Worm (Caenorhabditis elegans): ENCODE results near the gene acsd-1.

The acsd-1 gene

DNA sequence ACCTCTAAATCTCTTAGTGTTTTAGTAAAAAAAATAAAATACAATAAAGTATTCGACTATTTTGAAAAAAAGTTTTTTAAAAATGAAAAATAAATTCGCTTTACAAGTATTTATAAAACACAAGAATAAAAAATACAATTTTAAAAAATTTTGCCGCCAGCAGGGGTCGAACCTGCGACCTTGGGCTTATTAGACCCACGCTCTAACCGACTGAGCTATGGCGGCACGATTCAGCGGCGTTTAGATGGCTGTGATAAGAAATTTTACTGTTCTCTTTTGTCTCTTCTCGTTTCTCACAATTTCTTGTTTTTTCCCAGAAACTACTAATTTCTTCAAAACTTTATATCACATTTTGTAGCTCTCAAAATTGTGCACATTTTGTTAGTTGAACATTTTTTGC lies 46.9 kb downstream of the acsd-1 start:
- no peak for TF ChIP-seq ztf-29 (GFP tag; IDR thresholded peaks at IDR 0.05)

DNA sequence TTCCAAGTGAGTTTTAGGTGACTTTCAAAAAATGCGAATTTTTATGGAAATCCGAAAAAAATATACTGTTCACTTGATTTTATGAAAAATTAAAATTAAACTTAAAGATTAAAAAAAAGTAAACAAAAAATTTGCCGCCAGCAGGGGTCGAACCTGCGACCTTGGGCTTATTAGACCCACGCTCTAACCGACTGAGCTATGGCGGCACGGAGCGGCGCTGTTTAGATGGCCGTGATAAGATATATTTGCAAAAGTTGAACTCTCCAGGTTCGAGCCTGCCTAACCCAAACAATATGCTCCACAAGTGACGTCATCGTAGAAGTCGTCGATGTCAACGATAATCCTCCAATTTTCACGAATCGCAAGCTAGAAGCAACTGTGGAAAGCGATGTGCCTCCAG lies 48.4 kb downstream of the acsd-1 start:
- no peak for TF ChIP-seq T22C8.4 (GFP tag; IDR thresholded peaks at IDR 0.05)
- TF ChIP-seq ref-1 (GFP tag; conservative IDR thresholded peaks at IDR 0.05) = no peak
- TF ChIP-seq cog-1 (tag; optimal IDR thresholded peaks at IDR 0.05) = no peak
- no peak for TF ChIP-seq med-1 (GFP tag; optimal IDR thresholded peaks at IDR 0.05; ENCODE audit: insufficient read depth)
- no peak for TF ChIP-seq ztf-29 (GFP tag; IDR thresholded peaks at IDR 0.05)
- TF ChIP-seq tab-1 (GFP tag; IDR thresholded peaks at IDR 0.05) = no peak
- no peak for TF ChIP-seq ztf-23 (GFP tag; IDR thresholded peaks at IDR 0.05)
- no peak for TF ChIP-seq klf-2 (GFP tag; conservative IDR thresholded peaks at IDR 0.05)
- no peak for TF ChIP-seq flt-1 (GFP tag; IDR thresholded peaks at IDR 0.05)

DNA sequence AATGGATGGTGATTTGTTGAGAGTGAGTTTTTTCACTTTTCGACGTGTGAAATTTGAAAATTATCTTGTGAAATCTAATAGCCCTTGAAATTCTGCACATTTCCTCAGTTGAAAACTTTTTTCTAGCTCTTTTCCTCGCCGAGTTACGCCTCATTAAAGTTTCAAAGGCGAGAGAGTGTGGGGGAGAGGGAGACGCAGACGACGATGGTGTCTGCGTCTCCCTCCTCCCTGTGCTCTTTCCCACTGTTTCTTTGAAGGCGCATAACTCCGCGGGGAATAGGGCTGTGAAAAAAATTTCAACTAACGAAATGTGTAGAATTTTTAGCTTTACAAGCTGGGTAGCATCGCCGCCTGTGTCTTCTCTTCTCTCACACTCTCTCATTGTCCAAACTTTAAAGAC lies 50.1 kb downstream of the acsd-1 start:
- TF ChIP-seq ztf-29 (GFP tag; IDR thresholded peaks at IDR 0.05) = no peak
- no peak for TF ChIP-seq cog-1 (tag; optimal IDR thresholded peaks at IDR 0.05)
- TF ChIP-seq ref-1 (GFP tag; conservative IDR thresholded peaks at IDR 0.05) = no peak

DNA sequence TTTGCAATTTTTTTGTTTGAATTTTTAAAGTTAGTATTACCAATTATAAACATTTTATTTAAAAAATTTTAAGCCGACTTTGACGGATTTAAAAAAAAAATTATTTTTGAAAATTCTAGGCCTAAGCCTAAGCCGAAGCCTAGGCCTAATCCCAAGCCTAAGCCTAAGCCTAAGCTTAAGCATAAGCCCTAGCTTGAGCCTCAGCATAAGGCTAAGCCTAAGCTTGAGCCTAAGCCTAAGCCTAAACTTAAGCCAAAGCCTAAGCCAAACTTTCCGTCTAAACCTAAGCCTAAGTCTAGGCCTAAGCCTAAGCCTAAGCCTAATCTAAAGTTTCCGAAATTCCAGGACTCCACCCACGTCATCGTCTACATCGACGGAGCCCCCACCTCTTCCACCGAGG lies 53.4 kb downstream of the acsd-1 start:
- TF ChIP-seq T22C8.4 (GFP tag; IDR thresholded peaks at IDR 0.05) = no peak
- TF ChIP-seq cog-1 (tag; optimal IDR thresholded peaks at IDR 0.05) = no peak
- no peak for TF ChIP-seq tab-1 (GFP tag; IDR thresholded peaks at IDR 0.05)
- no peak for TF ChIP-seq ref-1 (GFP tag; conservative IDR thresholded peaks at IDR 0.05)
- no peak for TF ChIP-seq klf-2 (GFP tag; conservative IDR thresholded peaks at IDR 0.05)
- no peak for TF ChIP-seq ztf-23 (GFP tag; IDR thresholded peaks at IDR 0.05)
- TF ChIP-seq flt-1 (GFP tag; IDR thresholded peaks at IDR 0.05) = no peak

DNA sequence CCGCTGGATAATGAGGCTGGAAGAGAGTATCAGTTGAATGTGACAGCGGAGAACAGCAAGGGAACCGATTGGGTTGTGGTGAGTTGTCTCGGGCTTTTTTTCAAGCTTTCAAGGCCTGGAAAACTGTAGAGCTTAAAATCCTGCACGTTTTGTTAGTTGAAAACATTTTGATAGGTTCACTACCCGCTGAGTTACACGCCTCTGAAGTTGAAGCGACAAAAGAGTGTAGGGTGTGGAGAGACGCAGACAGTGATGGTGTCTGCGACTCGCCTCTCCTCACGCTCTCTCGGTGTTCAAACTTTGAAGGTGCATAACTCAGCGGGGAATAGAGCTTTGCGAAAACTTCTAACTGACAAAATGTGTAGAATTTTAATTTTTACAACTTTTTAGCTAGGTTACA lies 57.1 kb downstream of the acsd-1 start:
- no peak for TF ChIP-seq med-1 (GFP tag; optimal IDR thresholded peaks at IDR 0.05; ENCODE audit: insufficient read depth)
- TF ChIP-seq T22C8.4 (GFP tag; IDR thresholded peaks at IDR 0.05) = no peak
- TF ChIP-seq ztf-23 (GFP tag; IDR thresholded peaks at IDR 0.05) = no peak
- TF ChIP-seq tab-1 (GFP tag; IDR thresholded peaks at IDR 0.05) = no peak
- no peak for TF ChIP-seq klf-2 (GFP tag; conservative IDR thresholded peaks at IDR 0.05)
- TF ChIP-seq flt-1 (GFP tag; IDR thresholded peaks at IDR 0.05) = no peak
- TF ChIP-seq ref-1 (GFP tag; conservative IDR thresholded peaks at IDR 0.05) = no peak

DNA sequence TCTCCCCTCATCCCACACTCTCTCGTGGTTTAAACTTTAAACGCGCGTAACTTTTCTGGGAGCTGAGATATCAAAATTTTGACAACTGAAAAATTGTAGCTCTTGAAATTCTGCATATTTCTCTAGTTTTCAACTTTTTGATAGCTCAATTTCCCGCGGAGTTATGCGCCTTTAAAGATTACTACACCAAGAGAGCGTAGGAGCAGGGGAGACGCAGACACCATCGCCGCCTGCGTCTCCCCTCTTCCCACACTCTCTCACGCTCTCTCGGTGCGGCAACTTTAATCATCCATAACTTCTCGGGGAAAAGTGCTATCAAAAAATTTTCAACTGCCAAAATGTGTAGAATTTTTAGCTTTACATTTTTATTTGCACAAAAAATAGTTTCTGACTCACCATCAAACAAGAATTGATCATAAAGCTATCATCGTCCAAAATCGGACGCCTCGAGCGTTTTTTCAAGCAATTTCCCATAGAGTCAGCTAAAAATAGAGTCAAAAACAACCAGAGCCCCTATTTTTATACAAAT lies 59.9 kb downstream of the acsd-1 start, which contains the start of gene eak-3:
TSS of gene eak-3 (minus strand) at position 479 of the 529 bp plus-strand sequence.
- TF ChIP-seq ref-1 (GFP tag; conservative IDR thresholded peaks at IDR 0.05) = no peak
- no peak for TF ChIP-seq med-1 (GFP tag; optimal IDR thresholded peaks at IDR 0.05; ENCODE audit: insufficient read depth)
- TF ChIP-seq T22C8.4 (GFP tag; IDR thresholded peaks at IDR 0.05) = no peak
- TF ChIP-seq tab-1 (GFP tag; IDR thresholded peaks at IDR 0.05) = no peak
- no peak for TF ChIP-seq cog-1 (tag; optimal IDR thresholded peaks at IDR 0.05)
- no peak for TF ChIP-seq ztf-29 (GFP tag; IDR thresholded peaks at IDR 0.05)
- no peak for TF ChIP-seq klf-2 (GFP tag; conservative IDR thresholded peaks at IDR 0.05)
- no peak for TF ChIP-seq flt-1 (GFP tag; IDR thresholded peaks at IDR 0.05)
- no peak for TF ChIP-seq ztf-23 (GFP tag; IDR thresholded peaks at IDR 0.05)

DNA sequence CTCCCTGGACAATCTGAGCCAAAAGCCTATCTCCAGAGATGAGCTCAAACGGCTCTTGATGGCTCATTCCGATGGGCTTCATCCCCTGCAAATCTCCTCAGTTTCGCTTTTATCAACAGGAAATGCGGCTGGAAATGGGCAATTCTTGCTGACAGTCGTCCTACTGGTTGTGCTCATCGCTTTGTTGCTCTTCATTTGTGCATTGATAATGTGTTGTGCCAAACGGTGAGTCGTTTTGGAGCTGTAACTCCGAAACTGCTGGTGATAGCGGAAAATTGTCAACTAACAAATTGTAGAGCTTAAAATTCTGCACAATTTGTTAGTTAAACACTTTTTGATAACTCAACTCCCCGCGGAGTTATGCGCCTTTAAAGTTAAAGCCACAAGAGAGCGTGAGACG lies 62.7 kb downstream of the acsd-1 start:
- no peak for TF ChIP-seq ref-1 (GFP tag; conservative IDR thresholded peaks at IDR 0.05)

DNA sequence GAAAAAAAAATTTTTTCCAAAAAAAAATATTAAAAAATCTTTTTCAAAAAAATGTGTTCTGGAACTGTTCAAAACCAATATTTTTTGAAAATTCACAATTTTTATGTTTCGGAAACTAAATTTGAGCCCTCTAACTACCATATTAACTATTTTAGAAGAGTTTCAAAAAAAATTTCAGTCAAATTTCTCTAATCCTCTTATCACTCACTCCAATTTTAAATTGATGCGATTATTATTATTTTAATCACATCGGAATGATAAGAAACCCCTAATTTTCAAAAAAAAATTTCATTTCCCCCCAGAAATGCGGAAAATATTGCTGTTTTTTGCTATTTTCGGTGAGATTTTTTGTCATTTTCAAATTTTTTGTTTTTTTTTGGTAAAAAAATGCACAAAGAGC lies 65.5 kb downstream of the acsd-1 start, which contains the start of gene nspg-8:
TSS of gene nspg-8 (plus strand) at position 301 of the 400 bp plus-strand sequence.
- TF ChIP-seq cog-1 (tag; optimal IDR thresholded peaks at IDR 0.05) = no peak
- no peak for TF ChIP-seq T22C8.4 (GFP tag; IDR thresholded peaks at IDR 0.05)
- no peak for TF ChIP-seq ztf-29 (GFP tag; IDR thresholded peaks at IDR 0.05)
- TF ChIP-seq flt-1 (GFP tag; IDR thresholded peaks at IDR 0.05) = no peak
- TF ChIP-seq klf-2 (GFP tag; conservative IDR thresholded peaks at IDR 0.05) = no peak
- no peak for TF ChIP-seq med-1 (GFP tag; optimal IDR thresholded peaks at IDR 0.05; ENCODE audit: insufficient read depth)
- no peak for TF ChIP-seq ztf-23 (GFP tag; IDR thresholded peaks at IDR 0.05)
- no peak for TF ChIP-seq ref-1 (GFP tag; conservative IDR thresholded peaks at IDR 0.05)
- TF ChIP-seq tab-1 (GFP tag; IDR thresholded peaks at IDR 0.05) = no peak

All from whole organism, midembryonic.